Fruit fly (Drosophila melanogaster): ENCODE measurements around the gene CG13992.

DNA sequence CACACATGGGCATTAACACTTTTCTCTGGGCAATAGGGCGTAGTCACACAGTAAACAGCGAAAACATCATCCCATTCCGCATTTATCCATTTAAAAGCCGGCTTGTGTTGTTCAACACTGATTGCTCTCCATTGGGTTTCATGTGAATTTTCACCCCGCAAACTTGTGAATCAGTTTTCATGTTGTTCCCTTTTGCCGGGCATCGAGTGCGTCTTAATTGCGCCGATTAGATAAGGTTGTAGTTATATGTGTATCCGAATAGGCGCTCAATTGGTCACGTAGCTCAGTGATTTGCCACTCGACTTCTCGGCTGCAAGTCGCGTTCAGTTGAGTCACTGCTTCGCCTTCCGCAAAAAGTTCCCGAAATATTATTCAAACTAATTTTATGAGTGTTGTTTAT lies 19.4 kb upstream of the CG13992 start:
- TF ChIP-seq ovo (GFP tag; optimal IDR thresholded peaks at IDR 0.05), result no peak
- TF ChIP-seq CG7045 (GFP tag; optimal IDR thresholded peaks at IDR 0.05), result no peak
- TF ChIP-seq Clk (GFP tag; optimal IDR thresholded peaks at IDR 0.05), result no peak

Data from whole organism, adult.